Fruit fly (Drosophila melanogaster): Measurements from ENCODE around the gene Rca1.
A peak's percentile ranks its signal among the peaks of the same experiment; 100 is the strongest.

The Rca1 gene

DNA sequence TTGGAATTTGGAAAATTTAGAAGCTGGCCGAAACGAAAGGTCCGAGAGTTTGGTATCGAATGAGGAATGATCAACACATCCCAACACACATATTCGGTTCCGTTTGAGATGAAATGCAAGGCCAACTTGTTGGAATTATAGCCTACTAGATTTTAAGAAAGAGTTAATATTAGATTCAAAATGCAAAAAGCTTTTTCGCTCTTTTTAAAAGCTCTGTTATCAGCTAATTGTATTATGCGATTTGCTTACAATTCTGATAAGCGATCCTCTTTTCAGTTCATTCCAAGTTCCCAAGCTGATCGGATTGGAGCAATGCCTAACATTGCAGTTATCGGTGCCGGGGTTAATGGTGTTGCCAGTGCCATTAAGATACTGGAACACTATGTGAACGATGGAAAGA is 49.4 kb upstream of the Rca1 start, which contains the start of the genes CG17377 and Daao2:
TSS of gene CG17377 (minus strand) at position 101 of the 400 bp plus-strand sequence.
TSS of gene Daao2 (plus strand) at position 272 of the 400 bp plus-strand sequence.
- TF ChIP-seq CG31365 (tag; optimal IDR thresholded peaks at IDR 0.05) (no peak), CG18764 (GFP tag; optimal IDR thresholded peaks at IDR 0.05) (no peak), ac (GFP tag; optimal IDR thresholded peaks at IDR 0.05) (no peak), CG7963 (GFP tag; IDR thresholded peaks at IDR 0.05; ENCODE audit: partially characterized antibody) (no peak), repo (GFP tag; optimal IDR thresholded peaks at IDR 0.05) (no peak), en (GFP tag; optimal IDR thresholded peaks at IDR 0.05) (no peak), danr (GFP tag; IDR thresholded peaks at IDR 0.05) (no peak), mld (GFP tag; IDR thresholded peaks at IDR 0.05; ENCODE audit: partially characterized antibody) (no peak), dmrt11E (tag; optimal IDR thresholded peaks at IDR 0.05) (no peak), CHES-1-like (GFP tag; optimal IDR thresholded peaks at IDR 0.05) (no peak), CG16815 (GFP tag; optimal IDR thresholded peaks at IDR 0.05) (no peak), aop (GFP tag; IDR thresholded peaks at IDR 0.05) (no peak), E2f2 (GFP tag; IDR thresholded peaks at IDR 0.05) (no peak), onecut (GFP tag; IDR thresholded peaks at IDR 0.05) (no peak), CG10267 (tag; optimal IDR thresholded peaks at IDR 0.05) (no peak), unc-4 (GFP tag; IDR thresholded peaks at IDR 0.05; ENCODE audit: partially characterized antibody) (no peak)

dm6 chr2L:6805783-6806182 is 46.3 kb upstream of the Rca1 start, which contains the start of gene CG17375:
CG17375 (minus strand) TSS chr2L:6805792.
- peak; percentile 92 for TF ChIP-seq CG6654 (GFP tag; optimal IDR thresholded peaks at IDR 0.05)
- no peak for TF ChIP-seq Awh (GFP tag; IDR thresholded peaks at IDR 0.05)
- no peak for TF ChIP-seq emc (GFP tag; optimal IDR thresholded peaks at IDR 0.05)
- TF ChIP-seq prd (optimal IDR thresholded peaks at IDR 0.05): peak in 1 of 2 experiments; percentile 39
- no peak for TF ChIP-seq prd (GFP tag; IDR thresholded peaks at IDR 0.05)

- TF ChIP-seq Chrac-16 (GFP tag; optimal IDR thresholded peaks at IDR 0.05) (no peak), CG13123 (GFP tag; optimal IDR thresholded peaks at IDR 0.05) (no peak), amos (GFP tag; IDR thresholded peaks at IDR 0.05; ENCODE audit: partially characterized antibody) (no peak), gro (GFP tag; optimal IDR thresholded peaks at IDR 0.05) (no peak), unc-4 (GFP tag; IDR thresholded peaks at IDR 0.05; ENCODE audit: partially characterized antibody) (no peak), CG3726 (GFP tag; IDR thresholded peaks at IDR 0.05) (0 out of 3 replicates have a peak, but pooled peaks have one; percentile 7), CG3838 (GFP tag; optimal IDR thresholded peaks at IDR 0.05) (no peak), Rfx (GFP tag; IDR thresholded peaks at IDR 0.05) (0 out of 2 replicates have a peak, but pooled peaks have one; percentile 24), CG9932 (GFP tag; IDR thresholded peaks at IDR 0.05) (0 out of 2 replicates have a peak, but pooled peaks have one; percentile 20), PHDP (tag; optimal IDR thresholded peaks at IDR 0.05) (no peak), CG13287 (GFP tag; IDR thresholded peaks at IDR 0.05; ENCODE audit: partially characterized antibody) (peak; percentile 7; the same call in 1 of the 2 replicates), CG18476 (GFP tag; optimal IDR thresholded peaks at IDR 0.05) (no peak), CG11398 (GFP tag; optimal IDR thresholded peaks at IDR 0.05) (no peak), pfk (GFP tag; optimal IDR thresholded peaks at IDR 0.05) (peak; percentile 81), tup (GFP tag; optimal IDR thresholded peaks at IDR 0.05) (no peak), ase (GFP tag; IDR thresholded peaks at IDR 0.05) (no peak), NFAT (GFP tag; IDR thresholded peaks at IDR 0.05) (no peak), CG18262 (tag; optimal IDR thresholded peaks at IDR 0.05) (no peak), CG7987 (GFP tag; optimal IDR thresholded peaks at IDR 0.05) (no peak), dan (GFP tag; IDR thresholded peaks at IDR 0.05) (no peak), Hand (GFP tag; optimal IDR thresholded peaks at IDR 0.05) (no peak), zfh1 (GFP tag; IDR thresholded peaks at IDR 0.05) (no peak), Vsx1 (GFP tag; optimal IDR thresholded peaks at IDR 0.05) (peak; percentile 76), CG42726 (GFP tag; IDR thresholded peaks at IDR 0.05; ENCODE audit: partially characterized antibody) (0 out of 2 replicates have a peak, but pooled peaks have one; percentile 54), Atf3 (GFP tag; optimal IDR thresholded peaks at IDR 0.05) (no peak), her (GFP tag; optimal IDR thresholded peaks at IDR 0.05) (no peak), NC2α (GFP tag; optimal IDR thresholded peaks at IDR 0.05) (no peak), CG4424 (GFP tag; optimal IDR thresholded peaks at IDR 0.05) (no peak), lab (GFP tag; optimal IDR thresholded peaks at IDR 0.05) (peak; percentile 4)
These were observed 34.6 kb upstream of the Rca1 start for dm6 chr2L:6817493-6817892.

Data from whole organism, embryonic.